Worm (Caenorhabditis elegans): ENCODE data around the gene F44E7.5.

Gene F44E7.5

ce11 chrV:5780713-5781360, at the start of gene F44E7.5:
Gene F44E7.5, minus strand, starts transcription at chrV:5780922.
- peak; percentile 47 for TF ChIP-seq hmg-1.1 (GFP tag; IDR thresholded peaks at IDR 0.05)
- TF ChIP-seq ZK337.2 (GFP tag; IDR thresholded peaks at IDR 0.05): no peak
- TF ChIP-seq dmd-9 (GFP tag; IDR thresholded peaks at IDR 0.05): no peak
- peak; percentile 95 for TF ChIP-seq zip-11 (GFP tag; IDR thresholded peaks at IDR 0.05)
- TF ChIP-seq egl-43 (GFP tag; IDR thresholded peaks at IDR 0.05): 0 out of 2 replicates have a peak, but pooled peaks have one; percentile 57
- no peak for TF ChIP-seq F10B5.3 (tag; optimal IDR thresholded peaks at IDR 0.05)
- TF ChIP-seq spr-1 (tag; optimal IDR thresholded peaks at IDR 0.05): peak; percentile 96
- peak; percentile 45; the same call in 1 of the 2 replicates for TF ChIP-seq php-3 (GFP tag; IDR thresholded peaks at IDR 0.05)
- peak; percentile 14 for TF ChIP-seq nhr-76 (tag; optimal IDR thresholded peaks at IDR 0.05)
- TF ChIP-seq hlh-11 (tag; optimal IDR thresholded peaks at IDR 0.05): peak; percentile 90
- no peak for TF ChIP-seq daf-16 (GFP tag; optimal IDR thresholded peaks at IDR 0.05)
- TF ChIP-seq daf-16 (tag; optimal IDR thresholded peaks at IDR 0.05): peak; percentile 77
- 0 out of 2 replicates have a peak, but pooled peaks have one; percentile 41 for TF ChIP-seq T26A8.4 (GFP tag; IDR thresholded peaks at IDR 0.05)
- peak in 1 of 2 experiments; percentile 12 for TF ChIP-seq hif-1 (tag; optimal IDR thresholded peaks at IDR 0.05)
- TF ChIP-seq ceh-32 (tag; optimal IDR thresholded peaks at IDR 0.05; ENCODE audit: poor library complexity): no peak
- peak; percentile 41 for TF ChIP-seq dpl-1 (GFP tag; optimal IDR thresholded peaks at IDR 0.05)
- TF ChIP-seq mes-2 (tag; optimal IDR thresholded peaks at IDR 0.05; ENCODE audit: poor library complexity, severe bottlenecking): peak; percentile 76
- peak; percentile 87 for TF ChIP-seq hlh-30 (tag; optimal IDR thresholded peaks at IDR 0.05; ENCODE audit: insufficient read depth)
- peak in 1 of 2 experiments; percentile 23 for TF ChIP-seq unc-62 (GFP tag; optimal IDR thresholded peaks at IDR 0.05 in 1 of 2)
- no peak for TF ChIP-seq unc-62 (tag; optimal IDR thresholded peaks at IDR 0.05)
- TF ChIP-seq aha-1 (tag): peak; percentile 98
- TF ChIP-seq Y48G9A.11 (GFP tag; IDR thresholded peaks at IDR 0.05): no peak
- TF ChIP-seq rbr-2 (tag; optimal IDR thresholded peaks at IDR 0.05): peak; percentile 53
- peak; percentile 88 for TF ChIP-seq mep-1 (tag; optimal IDR thresholded peaks at IDR 0.05)
- TF ChIP-seq madf-9 (GFP tag; conservative IDR thresholded peaks at IDR 0.05): no peak
- no peak for TF ChIP-seq egl-27 (tag; optimal IDR thresholded peaks at IDR 0.05)
- TF ChIP-seq dmd-8 (GFP tag; IDR thresholded peaks at IDR 0.05): no peak
- TF ChIP-seq nhr-77 (tag; optimal IDR thresholded peaks at IDR 0.05): peak; percentile 35
- TF ChIP-seq cey-2 (tag; optimal IDR thresholded peaks at IDR 0.05; ENCODE audit: borderline replicate concordance, insufficient read depth): peak; percentile 29
- TF ChIP-seq F37D6.2 (tag; optimal IDR thresholded peaks at IDR 0.05): no peak
- TF ChIP-seq ztf-7 (tag; optimal IDR thresholded peaks at IDR 0.05): peak; percentile 99
- 0 out of 2 replicates have a peak, but pooled peaks have one; percentile 57 for TF ChIP-seq mxl-2 (GFP tag; conservative IDR thresholded peaks at IDR 0.05)
- peak; percentile 71 for TF ChIP-seq pqm-1 (tag; optimal IDR thresholded peaks at IDR 0.05)
- TF ChIP-seq mdt-29 (GFP tag; IDR thresholded peaks at IDR 0.05): no peak
- TF ChIP-seq nhr-28 (tag; optimal IDR thresholded peaks at IDR 0.05): peak; percentile 80
- TF ChIP-seq lsy-2 (tag; optimal IDR thresholded peaks at IDR 0.05): peak in 1 of 2 experiments; percentile 60
- peak; percentile 12 for TF ChIP-seq unc-130 (GFP tag; optimal IDR thresholded peaks at IDR 0.05)
- TF ChIP-seq pha-4 (GFP tag; IDR thresholded peaks at IDR 0.05): no peak
- TF ChIP-seq pha-4 (tag; optimal IDR thresholded peaks at IDR 0.05): no peak
- peak; percentile 98 for TF ChIP-seq mxl-3 (GFP tag; optimal IDR thresholded peaks at IDR 0.05)
- TF ChIP-seq dve-1 (tag; optimal IDR thresholded peaks at IDR 0.05; ENCODE audit: insufficient read depth): peak; percentile 95
- TF ChIP-seq nhr-10 (tag; optimal IDR thresholded peaks at IDR 0.05): no peak
- no peak for TF ChIP-seq F44E2.7 (GFP tag; IDR thresholded peaks at IDR 0.05)
- TF ChIP-seq nhr-102 (tag; optimal IDR thresholded peaks at IDR 0.05): peak; percentile 43
- peak; percentile 65 for TF ChIP-seq dmd-6 (GFP tag; IDR thresholded peaks at IDR 0.05)
- peak; percentile 17 for TF ChIP-seq T20F7.1 (GFP tag; optimal IDR thresholded peaks at IDR 0.05)
- 0 out of 2 replicates have a peak, but pooled peaks have one; percentile 45 for TF ChIP-seq ceh-20 (GFP tag; IDR thresholded peaks at IDR 0.05)
- no peak for TF ChIP-seq ztf-11 (tag; optimal IDR thresholded peaks at IDR 0.05)
- TF ChIP-seq daf-19 (GFP tag; conservative IDR thresholded peaks at IDR 0.05): 0 out of 2 replicates have a peak, but pooled peaks have one; percentile 14
- peak; percentile 67 for TF ChIP-seq nhr-48 (tag; optimal IDR thresholded peaks at IDR 0.05)

All from whole organism, L4 larva.